Worm (Caenorhabditis elegans) whole organism, L2 larva: Measurements from ENCODE around the gene nhr-202.

Experiments used
- C34F6.9 ChIP-seq: fragments of 150-350 bp; optimal IDR thresholded peaks from 2 replicates; lab custom pipeline; 2014; ENCODE audit warnings: missing biosample characterization, missing genetic modification characterization
- ama-1 ChIP-seq: fragments of 150-350 bp; optimal IDR thresholded peaks from 2 replicates; lab custom pipeline; 2018; ENCODE audit warnings: inconsistent platforms
- elt-3 ChIP-seq: sonication (generic microtip); optimal IDR thresholded peaks from 2 replicates; lab custom pipeline; 2017; ENCODE audit warnings: missing biosample characterization, missing genetic modification characterization
- nhr-11 ChIP-seq: fragments of 150-350 bp; optimal IDR thresholded peaks from 2 replicates; lab custom pipeline; 2014; ENCODE audit warnings: missing biosample characterization, missing genetic modification characterization
- unc-62 ChIP-seq: fragments of 150-350 bp; optimal IDR thresholded peaks from 2 replicates; lab custom pipeline; 2014; ENCODE audit warnings: missing biosample characterization, missing genetic modification reagents, missing genetic modification characterization
- zag-1 ChIP-seq: fragments of 150-350 bp; optimal IDR thresholded peaks from 2 replicates; lab custom pipeline; 2014; ENCODE audit warnings: missing biosample characterization, missing genetic modification characterization
- ztf-11 ChIP-seq: sonication (generic microtip); optimal IDR thresholded peaks from 2 replicates; lab custom pipeline; 2017; ENCODE audit warnings: missing biosample characterization, missing genetic modification characterization

ce11 chrV:446988-447387, 15.4 kb upstream of the nhr-202 start:
- TF ChIP-seq nhr-11 (tag; lab: Kevin White, UChicago): no peak
- no peak for TF ChIP-seq ama-1 (lab: Kevin White, UChicago)
- no peak for TF ChIP-seq C34F6.9 (tag; lab: Kevin White, UChicago)
- no peak for TF ChIP-seq elt-3 (tag; lab: Kevin White, UChicago)
- no peak for TF ChIP-seq zag-1 (tag; lab: Kevin White, UChicago)
- TF ChIP-seq ztf-11 (tag; lab: Kevin White, UChicago): no peak
- TF ChIP-seq unc-62 (GFP tag; lab: Kevin White, UChicago): no peak
